Fruit fly (Drosophila melanogaster) whole organism, embryonic: ENCODE results near the gene gish.

ENCODE experiments used
- Antp ChIP-seq: fragments of 200-800 bp; sonication (Bioruptor generic); optimal IDR thresholded peaks from 3 replicates; lab custom pipeline; 2016; ENCODE audit warnings: missing biosample characterization, missing genetic modification characterization
- Blimp-1 ChIP-seq: fragments of 200-800 bp; sonication (Bioruptor generic); optimal IDR thresholded peaks from 3 replicates; lab custom pipeline; 2018; ENCODE audit warnings: missing biosample characterization, missing genetic modification characterization, mild to moderate bottlenecking, moderate library complexity, missing genetic modification reagents
- CG10274 ChIP-seq: fragments of 200-800 bp; sonication (Bioruptor generic); optimal IDR thresholded peaks from 3 replicates; lab custom pipeline; 2017; ENCODE audit warnings: missing biosample characterization, mild to moderate bottlenecking, missing genetic modification characterization
- CG11695 ChIP-seq: fragments of 200-800 bp; sonication (Bioruptor generic); IDR thresholded peaks from 3 replicates; pipeline ENCODE4 v1.3.6; 2022; ENCODE audit warnings: missing biosample characterization, missing genetic modification characterization
- CG11723 ChIP-seq: fragments of 200-800 bp; sonication (Bioruptor generic); optimal IDR thresholded peaks from 2 replicates; lab custom pipeline; 2017; ENCODE audit warnings: missing biosample characterization, mild to moderate bottlenecking, missing genetic modification characterization
- CG12155 ChIP-seq: fragments of 200-800 bp; sonication (Bioruptor generic); optimal IDR thresholded peaks from 3 replicates; lab custom pipeline; 2016; ENCODE audit warnings: missing biosample characterization, missing genetic modification characterization
- CG12769 ChIP-seq: fragments of 200-800 bp; sonication (Bioruptor generic); optimal IDR thresholded peaks from 2 replicates; lab custom pipeline; 2019; ENCODE audit warnings: missing biosample characterization, mild to moderate bottlenecking, missing genetic modification characterization, moderate library complexity
- CG13424 ChIP-seq: fragments of 200-800 bp; sonication (Bioruptor generic); optimal IDR thresholded peaks from 2 replicates; lab custom pipeline; 2019; ENCODE audit warnings: missing biosample characterization, mild to moderate bottlenecking, missing genetic modification characterization, moderate library complexity
- CG14441 ChIP-seq: fragments of 200-800 bp; sonication (Bioruptor generic); IDR thresholded peaks from 2 replicates; pipeline ENCODE4 v1.3.6; 2022; ENCODE audit warnings: missing biosample characterization, missing genetic modification characterization
- CG15479 ChIP-seq: fragments of 200-800 bp; sonication (Bioruptor generic); optimal IDR thresholded peaks from 3 replicates; lab custom pipeline; 2019; ENCODE audit warnings: missing biosample characterization, mild to moderate bottlenecking, missing genetic modification characterization, moderate library complexity
- CG17385 ChIP-seq: fragments of 200-800 bp; sonication (Bioruptor generic); optimal IDR thresholded peaks from 3 replicates; lab custom pipeline; 2018; ENCODE audit warnings: missing biosample characterization, mild to moderate bottlenecking, missing genetic modification characterization
- CG1832 ChIP-seq: fragments of 200-800 bp; sonication (Bioruptor generic); optimal IDR thresholded peaks from 2 replicates; lab custom pipeline; 2017; ENCODE audit warnings: missing biosample characterization, mild to moderate bottlenecking, missing genetic modification characterization, inconsistent platforms
- CG18599 ChIP-seq: fragments of 200-800 bp; sonication (Bioruptor generic); optimal IDR thresholded peaks from 3 replicates; lab custom pipeline; 2017; ENCODE audit warnings: missing biosample characterization, missing genetic modification characterization, mild to moderate bottlenecking, moderate library complexity, missing genetic modification reagents
- CG33213 ChIP-seq: fragments of 200-800 bp; sonication (Bioruptor generic); optimal IDR thresholded peaks from 3 replicates; lab custom pipeline; 2016; ENCODE audit warnings: missing biosample characterization, missing genetic modification characterization
- CG4404 ChIP-seq: fragments of 200-800 bp; sonication (Bioruptor generic); IDR thresholded peaks from 2 replicates; pipeline ENCODE4 v1.3.6; 2022; ENCODE audit warnings: missing biosample characterization, missing genetic modification characterization
- CG6683 ChIP-seq: fragments of 200-800 bp; sonication (Bioruptor generic); optimal IDR thresholded peaks from 2 replicates; lab custom pipeline; 2017; ENCODE audit warnings: missing biosample characterization, mild to moderate bottlenecking, missing genetic modification characterization, missing genetic modification reagents
- CG7745 ChIP-seq: fragments of 200-800 bp; sonication (Bioruptor generic); optimal IDR thresholded peaks from 2 replicates; lab custom pipeline; 2018; ENCODE audit warnings: missing biosample characterization, mild to moderate bottlenecking, missing genetic modification characterization, moderate library complexity
- CG7928 ChIP-seq: fragments of 200-800 bp; sonication (Bioruptor generic); optimal IDR thresholded peaks from 2 replicates; lab custom pipeline; 2017; ENCODE audit warnings: missing biosample characterization, mild to moderate bottlenecking, missing genetic modification characterization
- CG8388 ChIP-seq: fragments of 200-800 bp; sonication (Bioruptor generic); optimal IDR thresholded peaks from 2 replicates; lab custom pipeline; 2019; ENCODE audit warnings: missing biosample characterization, mild to moderate bottlenecking, missing genetic modification characterization, moderate library complexity
- CG9817 ChIP-seq: fragments of 200-800 bp; sonication (Bioruptor generic); optimal IDR thresholded peaks from 2 replicates; lab custom pipeline; 2018; ENCODE audit warnings: missing biosample characterization, mild to moderate bottlenecking, missing genetic modification characterization, moderate library complexity
- D19A ChIP-seq: fragments of 200-800 bp; optimal IDR thresholded peaks from 3 replicates; lab custom pipeline; 2019; ENCODE audit warnings: missing biosample characterization, mild to moderate bottlenecking, missing genetic modification characterization, moderate library complexity
- Dll ChIP-seq: fragments of 200-800 bp; sonication (Bioruptor generic); IDR thresholded peaks from 4 replicates; pipeline ENCODE4 v1.3.6; 2022; ENCODE audit warnings: missing biosample characterization, missing genetic modification characterization; ENCODE audit not compliant: partially characterized antibody
- Elba2 ChIP-seq: fragments of 200-800 bp; sonication (Bioruptor generic); optimal IDR thresholded peaks from 3 replicates; lab custom pipeline; 2016; ENCODE audit warnings: missing biosample characterization, missing genetic modification characterization
- Fer1 ChIP-seq: fragments of 200-800 bp; sonication (Bioruptor generic); optimal IDR thresholded peaks from 2 replicates; lab custom pipeline; 2017; ENCODE audit warnings: missing biosample characterization, mild to moderate bottlenecking, missing genetic modification characterization
- Fer3 ChIP-seq: fragments of 200-800 bp; sonication (Bioruptor generic); optimal IDR thresholded peaks from 2 replicates; lab custom pipeline; 2018; ENCODE audit warnings: missing biosample characterization, mild to moderate bottlenecking, missing genetic modification characterization, moderate library complexity
- Jarid2 ChIP-seq: fragments of 200-800 bp; sonication (Bioruptor generic); optimal IDR thresholded peaks from 3 replicates; lab custom pipeline; 2017; ENCODE audit warnings: mild to moderate bottlenecking, missing biosample characterization, missing genetic modification reagents, missing genetic modification characterization
- Pdp1 ChIP-seq, 2 experiments: fragments of 200-800 bp; sonication (Bioruptor generic); optimal IDR thresholded peaks; 3 replicates each; lab custom pipeline; 2016; ENCODE audit warnings: missing biosample characterization in 2 of 2, missing genetic modification characterization in 2 of 2, mild to moderate bottlenecking in 1 of 2, moderate library complexity in 1 of 2
- Rfx ChIP-seq: fragments of 200-800 bp; sonication (Bioruptor generic); IDR thresholded peaks from 2 replicates; pipeline ENCODE4 v1.3.6; 2022; ENCODE audit warnings: missing biosample characterization, missing genetic modification characterization
- Six4 ChIP-seq: fragments of 200-800 bp; sonication (Bioruptor generic); optimal IDR thresholded peaks from 2 replicates; lab custom pipeline; 2016; ENCODE audit warnings: missing biosample characterization, missing genetic modification characterization
- Taf1 ChIP-seq: fragments of 200-800 bp; sonication (Bioruptor generic); IDR thresholded peaks from 2 replicates; pipeline ENCODE4 v1.3.6; 2022; ENCODE audit warnings: missing biosample characterization, missing genetic modification characterization
- YL-1 ChIP-seq: fragments of 200-800 bp; sonication (Bioruptor generic); optimal IDR thresholded peaks from 3 replicates; lab custom pipeline; 2017; ENCODE audit warnings: missing biosample characterization, mild to moderate bottlenecking, missing genetic modification characterization
- bab2 ChIP-seq: fragments of 200-800 bp; sonication (Bioruptor generic); optimal IDR thresholded peaks from 2 replicates; lab custom pipeline; 2016; ENCODE audit warnings: missing biosample characterization, missing genetic modification characterization
- fd102C ChIP-seq: fragments of 200-800 bp; sonication (Bioruptor generic); optimal IDR thresholded peaks from 2 replicates; lab custom pipeline; 2018; ENCODE audit warnings: missing biosample characterization, mild to moderate bottlenecking, missing genetic modification characterization, moderate library complexity
- grn ChIP-seq: fragments of 200-800 bp; sonication (Bioruptor generic); optimal IDR thresholded peaks from 3 replicates; lab custom pipeline; 2017; ENCODE audit warnings: missing biosample characterization, missing genetic modification characterization
- gsb-n ChIP-seq: fragments of 200-800 bp; sonication (Bioruptor generic); optimal IDR thresholded peaks from 3 replicates; lab custom pipeline; 2018; ENCODE audit warnings: missing biosample characterization, mild to moderate bottlenecking, missing genetic modification characterization
- her ChIP-seq: fragments of 200-800 bp; sonication (Bioruptor generic); optimal IDR thresholded peaks from 2 replicates; lab custom pipeline; 2016; ENCODE audit warnings: missing biosample characterization, missing genetic modification characterization
- lbe ChIP-seq: fragments of 200-800 bp; sonication (Bioruptor generic); optimal IDR thresholded peaks from 2 replicates; lab custom pipeline; 2016; ENCODE audit warnings: missing biosample characterization, mild to moderate bottlenecking, missing genetic modification characterization
- mirr ChIP-seq: fragments of 200-800 bp; sonication (Bioruptor generic); optimal IDR thresholded peaks from 3 replicates; lab custom pipeline; 2018; ENCODE audit warnings: missing biosample characterization, mild to moderate bottlenecking, missing genetic modification characterization
- nmo ChIP-seq: fragments of 200-800 bp; sonication (Bioruptor generic); optimal IDR thresholded peaks from 2 replicates; lab custom pipeline; 2018; ENCODE audit warnings: missing biosample characterization, mild to moderate bottlenecking, missing genetic modification characterization, moderate library complexity
- nom ChIP-seq: fragments of 200-800 bp; sonication (Bioruptor generic); optimal IDR thresholded peaks from 2 replicates; lab custom pipeline; 2017; ENCODE audit warnings: missing biosample characterization, missing genetic modification characterization, mild to moderate bottlenecking, moderate library complexity, missing genetic modification reagents
- onecut ChIP-seq: fragments of 200-800 bp; sonication (Bioruptor generic); IDR thresholded peaks from 2 replicates; pipeline ENCODE4 v1.3.6; 2022; ENCODE audit warnings: missing biosample characterization, missing genetic modification characterization
- p53 ChIP-seq: fragments of 200-800 bp; sonication (Bioruptor generic); optimal IDR thresholded peaks from 2 replicates; lab custom pipeline; 2016; ENCODE audit warnings: missing biosample characterization, missing genetic modification characterization
- pros ChIP-seq: fragments of 200-800 bp; sonication (Bioruptor generic); optimal IDR thresholded peaks from 3 replicates; lab custom pipeline; 2019; ENCODE audit warnings: missing biosample characterization, mild to moderate bottlenecking, missing genetic modification characterization, moderate library complexity
- scrt ChIP-seq: fragments of 200-800 bp; sonication (Bioruptor generic); optimal IDR thresholded peaks from 2 replicates; lab custom pipeline; 2018; ENCODE audit warnings: missing biosample characterization, mild to moderate bottlenecking, missing genetic modification characterization, moderate library complexity
- sna ChIP-seq: fragments of 200-800 bp; sonication (Bioruptor generic); IDR thresholded peaks from 2 replicates; pipeline ENCODE4 v1.3.6; 2022; ENCODE audit warnings: missing biosample characterization, missing genetic modification characterization; ENCODE audit not compliant: partially characterized antibody
- trem ChIP-seq: fragments of 200-800 bp; optimal IDR thresholded peaks from 3 replicates; lab custom pipeline; 2019; ENCODE audit warnings: missing biosample characterization, mild to moderate bottlenecking, missing genetic modification characterization, moderate library complexity
- zen2 ChIP-seq: fragments of 200-800 bp; sonication (Bioruptor generic); IDR thresholded peaks from 3 replicates; pipeline ENCODE4 v1.3.6; 2022; ENCODE audit warnings: missing biosample characterization, missing genetic modification characterization; ENCODE audit not compliant: partially characterized antibody
- zf30C ChIP-seq: fragments of 200-800 bp; sonication (Bioruptor generic); optimal IDR thresholded peaks from 3 replicates; lab custom pipeline; 2018; ENCODE audit warnings: missing biosample characterization, mild to moderate bottlenecking, missing genetic modification characterization

gish gene

dm6 chr3R:16241102-16241779 lies 31.0 kb upstream of the gish start (continued):
- TF ChIP-seq D19A (tag; lab: Kevin White, UChicago) (no peak), CG18599 (GFP tag; lab: Kevin White, UChicago) (peak; percentile 33), YL-1 (GFP tag; lab: Kevin White, UChicago) (no peak), nom (GFP tag; lab: Kevin White, UChicago) (peak; percentile 61), CG12769 (tag; lab: Kevin White, UChicago) (peak; percentile 90), CG4404 (GFP tag; lab: Robert Waterston, UW) (no peak), her (GFP tag; lab: Kevin White, UChicago) (peak; percentile 31), CG11723 (GFP tag; lab: Kevin White, UChicago) (no peak), zf30C (GFP tag; lab: Kevin White, UChicago) (peak; percentile 54), CG6683 (GFP tag; lab: Kevin White, UChicago) (no peak), CG11695 (no peak), Blimp-1 (GFP tag; lab: Kevin White, UChicago) (peak; percentile 15), gsb-n (tag; lab: Kevin White, UChicago) (peak; percentile 29), Pdp1 (GFP tag; optimal IDR thresholded peaks at IDR 0.05; lab: Kevin White, UChicago) (peak; percentile 30 to 98), lbe (GFP tag; lab: Kevin White, UChicago) (peak; percentile 58), CG7928 (GFP tag; lab: Kevin White, UChicago) (peak; percentile 47), Elba2 (GFP tag; lab: Kevin White, UChicago) (no peak), CG8388 (GFP tag; lab: Kevin White, UChicago) (no peak), CG33213 (GFP tag; lab: Kevin White, UChicago) (peak; percentile 8), CG12155 (GFP tag; lab: Kevin White, UChicago) (peak; percentile 52), Antp (GFP tag; lab: Kevin White, UChicago) (peak; percentile 16), nmo (GFP tag; lab: Kevin White, UChicago) (peak; percentile 24), Jarid2 (peak; percentile 94), onecut (GFP tag; lab: Robert Waterston, UW) (no peak; the same call in 1 of the 2 replicates), mirr (GFP tag; lab: Kevin White, UChicago) (peak; percentile 84), CG9817 (tag; lab: Kevin White, UChicago) (peak; percentile 66), Six4 (GFP tag; lab: Kevin White, UChicago) (peak; percentile 42), pros (peak; percentile 96), p53 (no peak), zen2 (GFP tag; lab: Robert Waterston, UW) (no peak), bab2 (GFP tag; lab: Kevin White, UChicago) (no peak), CG7745 (tag; lab: Kevin White, UChicago) (no peak), CG17385 (peak; percentile 39), CG15479 (GFP tag; lab: Kevin White, UChicago) (peak; percentile 57), Rfx (GFP tag; lab: Robert Waterston, UW) (no peak), fd102C (GFP tag; lab: Kevin White, UChicago) (no peak), trem (tag; lab: Kevin White, UChicago) (peak; percentile 0), scrt (peak; percentile 35), grn (GFP tag; lab: Kevin White, UChicago) (peak; percentile 61), Taf1 (GFP tag; lab: Robert Waterston, UW) (no peak), sna (no peak), CG14441 (GFP tag; lab: Robert Waterston, UW) (no peak), Dll (GFP tag; lab: Robert Waterston, UW) (no peak), Fer3 (peak; percentile 16), CG10274 (GFP tag; lab: Kevin White, UChicago) (no peak), Fer1 (GFP tag; lab: Kevin White, UChicago) (peak; percentile 71), CG1832 (peak; percentile 17), CG13424 (tag; lab: Kevin White, UChicago) (peak; percentile 54)
